Worm (Caenorhabditis elegans) whole organism, late embryonic: ENCODE results near the gene srw-67.

Experiments
- F13H6.1 ChIP-seq: sonication (generic microtip); optimal IDR thresholded peaks from 2 replicates; lab custom pipeline; 2016; ENCODE audit warnings: missing genetic modification characterization, missing compliant biosample characterization
- K02D7.2 ChIP-seq: sonication (generic microtip); optimal IDR thresholded peaks from 2 replicates; lab custom pipeline; 2017; ENCODE audit warnings: mild to moderate bottlenecking, missing genetic modification characterization, missing compliant biosample characterization
- ceh-30 ChIP-seq: fragments of 150-350 bp; optimal IDR thresholded peaks from 2 replicates; lab custom pipeline; 2014; ENCODE audit warnings: missing biosample characterization, missing genetic modification characterization
- hlh-6 ChIP-seq: sonication (generic microtip); optimal IDR thresholded peaks from 2 replicates; lab custom pipeline; 2016; ENCODE audit warnings: missing genotype, missing genetic modification characterization, missing compliant biosample characterization
- nhr-11 ChIP-seq: fragments of 150-350 bp; optimal IDR thresholded peaks from 2 replicates; lab custom pipeline; 2014; ENCODE audit warnings: missing biosample characterization, missing genetic modification characterization
- pat-9 ChIP-seq: fragments of 200-800 bp; sonication (Bioruptor generic); optimal IDR thresholded peaks from 2 replicates; lab custom pipeline; 2018; ENCODE audit warnings: mild to moderate bottlenecking, missing genetic modification characterization, moderate library complexity, missing compliant biosample characterization
- pha-4 ChIP-seq: fragments of 150-350 bp; optimal IDR thresholded peaks from 2 replicates; lab custom pipeline; 2018; ENCODE audit warnings: missing biosample characterization, missing genetic modification reagents, missing genetic modification characterization
- tbx-2 ChIP-seq: sonication (generic microtip); optimal IDR thresholded peaks from 2 replicates; lab custom pipeline; 2016; ENCODE audit warnings: missing genetic modification characterization, missing compliant biosample characterization

DNA sequence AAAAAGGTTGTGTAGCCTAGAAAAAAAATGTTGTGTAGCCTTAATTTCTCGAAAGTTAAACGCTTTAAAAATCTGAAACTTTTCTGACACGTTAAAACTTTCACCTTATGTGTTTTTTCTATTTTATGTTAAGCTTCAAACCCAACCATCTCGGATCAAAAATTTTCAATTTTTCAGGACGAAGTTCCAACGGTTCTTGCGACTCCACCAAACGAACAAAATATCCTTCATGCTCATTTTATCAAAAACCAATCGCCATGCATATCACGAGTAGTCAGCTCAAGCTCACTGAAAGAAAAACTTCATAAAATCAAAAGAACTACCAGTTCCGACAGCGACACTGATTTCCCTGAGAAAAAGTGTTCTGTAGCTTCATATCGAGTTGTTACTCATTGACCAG, 19.0 kb downstream of the srw-67 start:
- no peak for TF ChIP-seq pha-4 (tag; lab: Kevin White, UChicago)
- no peak for TF ChIP-seq nhr-11 (tag; lab: Kevin White, UChicago)
- no peak for TF ChIP-seq F13H6.1 (tag; lab: Kevin White, UChicago)
- no peak for TF ChIP-seq ceh-30
- no peak for TF ChIP-seq hlh-6 (tag; lab: Kevin White, UChicago)
- TF ChIP-seq tbx-2 = no peak
- TF ChIP-seq pat-9 (tag; lab: Kevin White, UChicago) = no peak
- no peak for TF ChIP-seq K02D7.2 (tag; lab: Kevin White, UChicago)
